Fruit fly (Drosophila melanogaster) whole organism, pupa: ENCODE measurements around the gene VhaM9.7-c.

ENCODE experiments used
- CG10348 ChIP-seq: fragments of 200-800 bp; sonication (Bioruptor generic); IDR thresholded peaks from 2 replicates; pipeline ENCODE4 v1.3.6; 2022; ENCODE audit warnings: missing biosample characterization, missing genetic modification characterization
- CG15710 ChIP-seq: fragments of 200-800 bp; sonication (Bioruptor generic); optimal IDR thresholded peaks from 2 replicates; lab custom pipeline; 2018; ENCODE audit warnings: missing biosample characterization, mild to moderate bottlenecking, missing genetic modification characterization, moderate library complexity
- CG32121 ChIP-seq: fragments of 200-800 bp; sonication (Bioruptor generic); IDR thresholded peaks from 2 replicates; pipeline ENCODE4 v1.3.6; 2022; ENCODE audit warnings: missing biosample characterization, missing genetic modification characterization
- CG34367 ChIP-seq: fragments of 200-800 bp; sonication (Bioruptor generic); optimal IDR thresholded peaks from 2 replicates; lab custom pipeline; 2018; ENCODE audit warnings: missing biosample characterization, mild to moderate bottlenecking, missing genetic modification characterization
- CG4496 ChIP-seq: fragments of 200-800 bp; sonication (Bioruptor generic); IDR thresholded peaks from 3 replicates; pipeline ENCODE4 v1.3.6; 2022; ENCODE audit warnings: missing biosample characterization, missing genetic modification characterization
- CG8159 ChIP-seq: fragments of 200-800 bp; sonication (Bioruptor generic); optimal IDR thresholded peaks from 3 replicates; lab custom pipeline; 2018; ENCODE audit warnings: missing biosample characterization, mild to moderate bottlenecking, missing genetic modification characterization, moderate library complexity
- CG8301 ChIP-seq: fragments of 200-800 bp; sonication (Bioruptor generic); optimal IDR thresholded peaks from 2 replicates; lab custom pipeline; 2018; ENCODE audit warnings: missing biosample characterization, mild to moderate bottlenecking, missing genetic modification characterization
- D1 ChIP-seq: fragments of 200-800 bp; sonication (Bioruptor generic); optimal IDR thresholded peaks from 2 replicates; lab custom pipeline; 2018; ENCODE audit warnings: missing biosample characterization, mild to moderate bottlenecking, missing genetic modification characterization, moderate library complexity
- EcR ChIP-seq: fragments of 200-800 bp; sonication (Bioruptor generic); optimal IDR thresholded peaks from 3 replicates; lab custom pipeline; 2019; ENCODE audit warnings: missing biosample characterization, missing genetic modification characterization, mild to moderate bottlenecking, moderate library complexity, missing genetic modification reagents
- Pif1B ChIP-seq: fragments of 200-800 bp; sonication (Bioruptor generic); optimal IDR thresholded peaks from 3 replicates; lab custom pipeline; 2016; ENCODE audit warnings: missing biosample characterization, missing genetic modification characterization
- fd96Ca ChIP-seq: fragments of 200-800 bp; sonication (Bioruptor generic); IDR thresholded peaks from 3 replicates; pipeline ENCODE4 v1.3.6; 2022; ENCODE audit warnings: missing biosample characterization, missing genetic modification characterization
- gl ChIP-seq: fragments of 200-800 bp; sonication (Bioruptor generic); optimal IDR thresholded peaks from 2 replicates; lab custom pipeline; 2018; ENCODE audit warnings: missing biosample characterization, mild to moderate bottlenecking, missing genetic modification characterization
- rn ChIP-seq: fragments of 200-800 bp; sonication (Bioruptor generic); IDR thresholded peaks from 2 replicates; pipeline ENCODE4 v1.3.6; 2022; ENCODE audit warnings: missing biosample characterization, missing genetic modification characterization

- no peak for TF ChIP-seq CG32121
- no peak for TF ChIP-seq fd96Ca (GFP tag; lab: Robert Waterston, UW)
- no peak for TF ChIP-seq EcR (GFP tag; lab: Kevin White, UChicago)
- TF ChIP-seq CG15710 (tag; lab: Kevin White, UChicago) = no peak
- no peak for TF ChIP-seq CG8301
- TF ChIP-seq CG4496 = no peak
- TF ChIP-seq CG8159 = no peak
- TF ChIP-seq CG34367 (tag; lab: Kevin White, UChicago) = no peak
- TF ChIP-seq Pif1B = no peak
- no peak for TF ChIP-seq gl (tag; lab: Kevin White, UChicago)
- TF ChIP-seq CG10348 (GFP tag; lab: Robert Waterston, UW) = no peak
- TF ChIP-seq rn (GFP tag; lab: Robert Waterston, UW) = no peak
- no peak for TF ChIP-seq D1 (tag; lab: Kevin White, UChicago)
Observed at dm6 chr3L:4142064-4142463, 44.6 kb downstream of the VhaM9.7-c start, which contains the start of gene CG32260.
